Worm (Caenorhabditis elegans): ENCODE data around the gene F55E10.1.

ce11 chrX:8310747-8311146 lies 31.0 kb upstream of the F55E10.1 start:
- TF ChIP-seq elt-3 (tag; optimal IDR thresholded peaks at IDR 0.05), result no peak
- no peak for TF ChIP-seq nhr-11 (tag; optimal IDR thresholded peaks at IDR 0.05)
- no peak for TF ChIP-seq nhr-23 (tag; optimal IDR thresholded peaks at IDR 0.05)
- TF ChIP-seq unc-39 (tag; optimal IDR thresholded peaks at IDR 0.05), result no peak
- TF ChIP-seq aly-2 (tag; optimal IDR thresholded peaks at IDR 0.05), result no peak
- TF ChIP-seq skn-1 (tag; optimal IDR thresholded peaks at IDR 0.05), result no peak
- no peak for TF ChIP-seq pqm-1 (tag; optimal IDR thresholded peaks at IDR 0.05)
- no peak for TF ChIP-seq hmg-11 (tag; optimal IDR thresholded peaks at IDR 0.05)
- TF ChIP-seq daf-12 (tag; optimal IDR thresholded peaks at IDR 0.05), result no peak
- TF ChIP-seq ama-1 (optimal IDR thresholded peaks at IDR 0.05), result no peak
